Fruit fly (Drosophila melanogaster) whole organism, embryonic: ENCODE measurements around the gene slmo.
A peak's percentile ranks its signal among the peaks of the same experiment; 100 is the strongest.

Experiments
- CG10267 ChIP-seq: fragments of 200-800 bp; sonication (Bioruptor generic); optimal IDR thresholded peaks from 2 replicates; lab custom pipeline; 2018; ENCODE audit warnings: missing biosample characterization, mild to moderate bottlenecking, missing genetic modification characterization, moderate library complexity
- CG10565 ChIP-seq: fragments of 200-800 bp; sonication (Bioruptor generic); optimal IDR thresholded peaks from 3 replicates; lab custom pipeline; 2016; ENCODE audit warnings: missing biosample characterization, mild to moderate bottlenecking, missing genetic modification characterization
- CG13894 ChIP-seq: fragments of 200-800 bp; sonication (Bioruptor generic); optimal IDR thresholded peaks from 3 replicates; lab custom pipeline; 2018; ENCODE audit warnings: missing biosample characterization, mild to moderate bottlenecking, missing genetic modification characterization, moderate library complexity
- CG14710 ChIP-seq: fragments of 200-800 bp; sonication (Bioruptor generic); optimal IDR thresholded peaks from 3 replicates; lab custom pipeline; 2019; ENCODE audit warnings: missing biosample characterization, mild to moderate bottlenecking, missing genetic modification characterization, moderate library complexity
- CG15011 ChIP-seq: fragments of 200-800 bp; sonication (Bioruptor generic); optimal IDR thresholded peaks from 3 replicates; lab custom pipeline; 2018; ENCODE audit warnings: missing biosample characterization, mild to moderate bottlenecking, missing genetic modification characterization
- CG15601 ChIP-seq: fragments of 200-800 bp; sonication (Bioruptor generic); optimal IDR thresholded peaks from 3 replicates; lab custom pipeline; 2019; ENCODE audit warnings: missing biosample characterization, mild to moderate bottlenecking, missing genetic modification characterization, moderate library complexity
- CG1603 ChIP-seq: fragments of 200-800 bp; sonication (Bioruptor generic); optimal IDR thresholded peaks from 2 replicates; lab custom pipeline; 2019; ENCODE audit warnings: missing biosample characterization, mild to moderate bottlenecking, missing genetic modification characterization, moderate library complexity
- CG17829 ChIP-seq: fragments of 200-800 bp; optimal IDR thresholded peaks from 2 replicates; lab custom pipeline; 2019; ENCODE audit warnings: missing biosample characterization, mild to moderate bottlenecking, missing genetic modification characterization, moderate library complexity
- CG2202 ChIP-seq: fragments of 200-800 bp; sonication (Bioruptor generic); optimal IDR thresholded peaks from 2 replicates; lab custom pipeline; 2018; ENCODE audit warnings: missing biosample characterization, mild to moderate bottlenecking, missing genetic modification characterization
- CG34422 ChIP-seq: fragments of 200-800 bp; sonication (Bioruptor generic); IDR thresholded peaks from 3 replicates; pipeline ENCODE4 v1.3.6; 2022; ENCODE audit warnings: missing biosample characterization, missing genetic modification characterization
- CG42726 ChIP-seq: fragments of 200-800 bp; sonication (Bioruptor generic); IDR thresholded peaks from 2 replicates; pipeline ENCODE4 v1.3.6; 2022; ENCODE audit warnings: missing biosample characterization, missing genetic modification characterization; ENCODE audit not compliant: partially characterized antibody
- CG4328 ChIP-seq: fragments of 200-800 bp; sonication (Bioruptor generic); optimal IDR thresholded peaks from 3 replicates; lab custom pipeline; 2017; ENCODE audit warnings: missing biosample characterization, missing genetic modification reagents, missing genetic modification characterization
- CG5953 ChIP-seq: fragments of 200-800 bp; sonication (Bioruptor generic); IDR thresholded peaks from 2 replicates; pipeline ENCODE4 v1.3.6; 2022; ENCODE audit warnings: missing biosample characterization, missing genetic modification characterization
- CG6254 ChIP-seq: fragments of 200-800 bp; sonication (Bioruptor generic); optimal IDR thresholded peaks from 3 replicates; lab custom pipeline; 2017; ENCODE audit warnings: mild to moderate bottlenecking, missing biosample characterization, missing genetic modification reagents, missing genetic modification characterization
- CG6765 ChIP-seq: fragments of 200-800 bp; sonication (Bioruptor generic); optimal IDR thresholded peaks from 3 replicates; lab custom pipeline; 2017; ENCODE audit warnings: missing biosample characterization, mild to moderate bottlenecking, missing genetic modification characterization
- CG8388 ChIP-seq: fragments of 200-800 bp; sonication (Bioruptor generic); optimal IDR thresholded peaks from 2 replicates; lab custom pipeline; 2019; ENCODE audit warnings: missing biosample characterization, mild to moderate bottlenecking, missing genetic modification characterization, moderate library complexity
- E2f1 ChIP-seq: fragments of 200-800 bp; sonication (Bioruptor generic); IDR thresholded peaks from 2 replicates; pipeline ENCODE4 v1.3.6; 2022; ENCODE audit warnings: missing biosample characterization, missing genetic modification characterization
- HLHmδ ChIP-seq: fragments of 200-800 bp; sonication (Bioruptor generic); optimal IDR thresholded peaks from 2 replicates; lab custom pipeline; 2018; ENCODE audit warnings: missing biosample characterization, mild to moderate bottlenecking, missing genetic modification characterization, moderate library complexity
- Hey ChIP-seq: fragments of 200-800 bp; sonication (Bioruptor generic); optimal IDR thresholded peaks from 3 replicates; lab custom pipeline; 2018; ENCODE audit warnings: missing biosample characterization, mild to moderate bottlenecking, missing genetic modification characterization
- HmgZ ChIP-seq: fragments of 200-800 bp; sonication (Bioruptor generic); optimal IDR thresholded peaks from 2 replicates; lab custom pipeline; 2018; ENCODE audit warnings: missing biosample characterization, mild to moderate bottlenecking, missing genetic modification characterization
- Hr39 ChIP-seq: fragments of >200 bp; optimal IDR thresholded peaks from 2 replicates; lab custom pipeline; 2017
- Hr78 ChIP-seq, 2 experiments: fragments of 200-800 bp in 1 of 2; fragments of >200 bp in 1 of 2; sonication (Bioruptor generic) in 1 of 2; optimal IDR thresholded peaks; 2 replicates each; lab custom pipeline; 2017 to 2019; ENCODE audit warnings: missing biosample characterization in 2 of 2, missing genetic modification characterization in 2 of 2, mild to moderate bottlenecking in 1 of 2, moderate library complexity in 1 of 2
- Jarid2 ChIP-seq: fragments of 200-800 bp; sonication (Bioruptor generic); optimal IDR thresholded peaks from 3 replicates; lab custom pipeline; 2017; ENCODE audit warnings: mild to moderate bottlenecking, missing biosample characterization, missing genetic modification reagents, missing genetic modification characterization
- MTF-1 ChIP-seq: fragments of 200-800 bp; sonication (Bioruptor generic); optimal IDR thresholded peaks from 2 replicates; lab custom pipeline; 2018; ENCODE audit warnings: missing biosample characterization, mild to moderate bottlenecking, missing genetic modification characterization, borderline replicate concordance
- Scr ChIP-seq: fragments of 200-800 bp; sonication (Bioruptor generic); IDR thresholded peaks from 2 replicates; pipeline ENCODE4 v1.3.6; 2022; ENCODE audit warnings: missing biosample characterization, missing genetic modification characterization; ENCODE audit not compliant: partially characterized antibody
- Stat92E ChIP-seq, 3 experiments: fragments of >200 bp in 2 of 3; fragments of 200-800 bp in 1 of 3; sonication (Bioruptor generic) in 1 of 3; optimal IDR thresholded peaks; 2 replicates each; lab custom pipeline; 2017 to 2019; ENCODE audit warnings: missing biosample characterization in 3 of 3, missing genetic modification characterization in 3 of 3, mild to moderate bottlenecking in 1 of 3, moderate library complexity in 1 of 3
- bbx ChIP-seq: fragments of 200-800 bp; sonication (Bioruptor generic); IDR thresholded peaks from 2 replicates; pipeline ENCODE4 v1.3.6; 2022; ENCODE audit warnings: missing biosample characterization, missing genetic modification characterization; ENCODE audit not compliant: partially characterized antibody
- bsh ChIP-seq, 2 experiments: fragments of 200-800 bp; sonication (Bioruptor generic); optimal IDR thresholded peaks; 2 replicates each; lab custom pipeline; 2017 to 2018; ENCODE audit warnings: mild to moderate bottlenecking in 2 of 2, missing biosample characterization in 2 of 2, missing genetic modification characterization in 2 of 2, moderate library complexity in 1 of 2
- chn ChIP-seq: fragments of 200-800 bp; sonication (Bioruptor generic); optimal IDR thresholded peaks from 2 replicates; lab custom pipeline; 2016; ENCODE audit warnings: missing biosample characterization, missing genetic modification characterization
- ci ChIP-seq: fragments of 200-800 bp; sonication (Bioruptor generic); IDR thresholded peaks from 3 replicates; pipeline ENCODE4 v1.3.6; 2022; ENCODE audit warnings: missing biosample characterization, missing genetic modification characterization
- crp ChIP-seq, 2 experiments: fragments of 200-800 bp; sonication (Bioruptor generic); optimal IDR thresholded peaks; 2 replicates in 1 of 2; 3 replicates in 1 of 2; lab custom pipeline; 2017; ENCODE audit warnings: missing biosample characterization in 2 of 2, missing genetic modification characterization in 2 of 2, mild to moderate bottlenecking in 1 of 2, moderate library complexity in 1 of 2
- dmrt99B ChIP-seq: fragments of 200-800 bp; sonication (Bioruptor generic); optimal IDR thresholded peaks from 2 replicates; lab custom pipeline; 2018; ENCODE audit warnings: missing biosample characterization, mild to moderate bottlenecking, missing genetic modification characterization, moderate library complexity
- dysf ChIP-seq: fragments of 200-800 bp; sonication (Bioruptor generic); IDR thresholded peaks from 3 replicates; pipeline ENCODE4 v1.3.6; 2022; ENCODE audit warnings: missing biosample characterization, missing genetic modification characterization
- ewg ChIP-seq: fragments of 200-800 bp; sonication (Bioruptor generic); optimal IDR thresholded peaks from 3 replicates; lab custom pipeline; 2017; ENCODE audit warnings: mild to moderate bottlenecking, missing biosample characterization, missing genetic modification reagents, missing genetic modification characterization
- gsb-n ChIP-seq: fragments of 200-800 bp; sonication (Bioruptor generic); optimal IDR thresholded peaks from 3 replicates; lab custom pipeline; 2018; ENCODE audit warnings: missing biosample characterization, mild to moderate bottlenecking, missing genetic modification characterization
- hbn ChIP-seq: fragments of 200-800 bp; sonication (Bioruptor generic); IDR thresholded peaks from 2 replicates; pipeline ENCODE4 v1.3.6; 2022; ENCODE audit warnings: missing biosample characterization, missing genetic modification characterization; ENCODE audit not compliant: partially characterized antibody
- mam ChIP-seq: fragments of 200-800 bp; sonication (Bioruptor generic); optimal IDR thresholded peaks from 3 replicates; lab custom pipeline; 2016; ENCODE audit warnings: missing biosample characterization, missing genetic modification characterization
- nerfin-1 ChIP-seq: fragments of 200-800 bp; sonication (Bioruptor generic); optimal IDR thresholded peaks from 3 replicates; lab custom pipeline; 2019; ENCODE audit warnings: missing biosample characterization, mild to moderate bottlenecking, missing genetic modification characterization, moderate library complexity
- onecut ChIP-seq: fragments of 200-800 bp; sonication (Bioruptor generic); IDR thresholded peaks from 2 replicates; pipeline ENCODE4 v1.3.6; 2022; ENCODE audit warnings: missing biosample characterization, missing genetic modification characterization
- sens ChIP-seq: fragments of 200-800 bp; sonication (Bioruptor generic); peaks from one replicate; lab custom pipeline; 2016; ENCODE audit warnings: missing biosample characterization, missing genetic modification characterization
- sens-2 ChIP-seq: fragments of 200-800 bp; sonication (Bioruptor generic); IDR thresholded peaks from 2 replicates; pipeline ENCODE4 v1.3.6; 2022; ENCODE audit warnings: missing biosample characterization, missing genetic modification characterization
- seq ChIP-seq: fragments of 200-800 bp; sonication (Bioruptor generic); IDR thresholded peaks from 2 replicates; pipeline ENCODE4 v1.3.6; 2022; ENCODE audit warnings: missing biosample characterization, missing genetic modification characterization
- so ChIP-seq: fragments of 200-800 bp; sonication (Bioruptor generic); IDR thresholded peaks from 3 replicates; pipeline ENCODE4 v1.3.6; 2022; ENCODE audit warnings: missing biosample characterization, missing genetic modification characterization
- sr ChIP-seq: fragments of 200-800 bp; sonication (Bioruptor generic); IDR thresholded peaks from 3 replicates; pipeline ENCODE4 v1.3.6; 2022; ENCODE audit warnings: missing biosample characterization, missing genetic modification characterization

slmo gene

DNA sequence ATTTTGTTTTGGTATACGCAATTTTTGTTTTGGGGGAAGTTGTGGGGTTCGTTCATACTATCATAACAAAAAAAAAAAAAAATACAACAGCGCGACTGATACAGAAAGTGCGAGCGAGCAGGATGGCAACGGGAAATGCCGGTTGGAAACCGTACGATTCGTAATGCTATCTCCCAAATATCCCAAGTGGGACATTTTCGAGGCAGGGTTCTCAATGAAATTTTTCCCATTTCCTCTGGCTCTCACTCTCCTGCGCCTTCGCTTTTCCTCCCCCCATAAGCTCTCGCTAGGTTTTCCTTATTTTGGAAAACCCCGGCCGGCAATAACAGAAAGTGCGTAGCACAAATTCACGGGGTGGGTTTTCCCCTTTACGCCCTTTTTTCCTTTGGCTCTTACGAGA lies 43.8 kb upstream of the slmo start (continued):
- TF ChIP-seq onecut (GFP tag; lab: Robert Waterston, UW) (peak; percentile 32; the same call in 1 of the 2 replicates), CG34422 (GFP tag; lab: Robert Waterston, UW) (0 out of 3 replicates have a peak, but pooled peaks have one; percentile 50), crp (GFP tag; optimal IDR thresholded peaks at IDR 0.05; lab: Kevin White, UChicago) (no peak), sr (GFP tag; lab: Robert Waterston, UW) (no peak)
- TF ChIP-seq, all 482 proteins: peak for 38

DNA sequence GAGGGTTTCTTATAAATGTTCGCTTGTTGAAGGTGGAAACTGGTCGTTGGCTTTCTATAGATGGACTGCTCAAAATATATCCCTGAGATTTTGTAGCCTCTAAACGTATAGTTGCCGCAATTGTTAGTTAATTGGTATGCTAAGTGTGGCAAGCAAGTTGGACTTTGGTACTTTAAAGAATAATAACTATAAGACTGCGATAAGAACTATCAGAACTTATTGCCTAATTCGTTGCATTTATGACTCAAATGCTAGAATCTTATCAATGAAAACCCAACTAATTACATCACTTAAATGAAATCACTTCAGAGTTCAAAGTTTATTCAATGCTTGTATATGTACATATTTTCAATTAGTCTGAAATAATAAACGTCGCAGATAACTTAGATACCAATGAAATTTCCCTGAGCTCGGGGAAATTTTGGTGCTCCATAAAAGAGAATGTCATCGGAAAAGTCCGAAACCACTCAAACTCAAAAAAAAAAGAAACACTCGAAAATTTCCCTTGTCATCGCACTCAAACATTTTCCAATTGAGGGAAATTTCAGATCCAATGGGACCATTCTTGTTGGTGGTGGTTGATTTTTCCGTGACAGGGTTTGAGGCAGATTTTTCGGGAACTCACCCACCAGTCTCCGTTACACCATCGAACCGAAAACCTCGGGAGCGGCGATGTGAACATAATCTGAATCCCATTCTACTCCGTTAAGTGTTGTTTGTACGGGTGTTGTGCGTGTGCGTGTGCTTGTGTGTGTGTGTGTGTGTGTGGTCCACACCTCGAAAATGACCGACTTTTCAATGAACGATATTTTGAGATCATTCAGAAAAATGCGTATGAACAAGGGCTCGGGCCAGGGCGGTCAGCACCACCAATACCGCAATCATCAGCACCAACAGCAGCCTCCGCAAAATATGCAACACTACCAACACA lies 42.5 kb upstream of the slmo start, which contains the start of gene CG45075:
Gene CG45075 (plus strand): TSS at position 627 of the 931 bp plus-strand sequence.
- peak; percentile 35 for TF ChIP-seq CG2202 (tag; lab: Kevin White, UChicago)
- TF ChIP-seq CG17829 (tag; lab: Kevin White, UChicago) = peak; percentile 23
- TF ChIP-seq bsh (GFP tag; optimal IDR thresholded peaks at IDR 0.05; lab: Kevin White, UChicago) = peak in 1 of 2 experiments; percentile 23
- peak; percentile 74 for TF ChIP-seq HLHmδ (GFP tag; lab: Kevin White, UChicago)
- peak; percentile 79 for TF ChIP-seq CG13894 (tag; lab: Kevin White, UChicago)
- TF ChIP-seq CG4328 (GFP tag; lab: Kevin White, UChicago) = no peak
- peak; percentile 70; the same call in 2 of the 3 replicates for TF ChIP-seq ci (GFP tag; lab: Robert Waterston, UW)
- no peak for TF ChIP-seq CG10565 (GFP tag; lab: Kevin White, UChicago)
- no peak for TF ChIP-seq CG8388 (GFP tag; lab: Kevin White, UChicago)
- peak; percentile 10 for TF ChIP-seq CG10267 (tag; lab: Kevin White, UChicago)
- TF ChIP-seq CG14710 (tag; lab: Kevin White, UChicago) = peak; percentile 0
- TF ChIP-seq CG15601 = peak; percentile 30
- peak; percentile 49; the same call in 1 of the 2 replicates for TF ChIP-seq sens-2 (GFP tag; lab: Robert Waterston, UW)
- 0 out of 2 replicates have a peak, but pooled peaks have one; percentile 51 for TF ChIP-seq CG42726 (GFP tag; lab: Robert Waterston, UW)
- peak; percentile 27; the same call in 1 of the 2 replicates for TF ChIP-seq bbx (GFP tag; lab: Robert Waterston, UW)
- 0 out of 3 replicates have a peak, but pooled peaks have one; percentile 37 for TF ChIP-seq CG34422 (GFP tag; lab: Robert Waterston, UW)
- peak; percentile 2 for TF ChIP-seq CG1603 (tag; lab: Kevin White, UChicago)
- TF ChIP-seq seq (GFP tag; lab: Robert Waterston, UW) = 0 out of 2 replicates have a peak, but pooled peaks have one; percentile 25
- TF ChIP-seq E2f1 = no peak
- no peak for TF ChIP-seq dysf (GFP tag; lab: Robert Waterston, UW)
- TF ChIP-seq nerfin-1 = peak; percentile 38
- 0 out of 2 replicates have a peak, but pooled peaks have one; percentile 24 for TF ChIP-seq CG5953 (GFP tag; lab: Robert Waterston, UW)
- TF ChIP-seq ewg (GFP tag; lab: Kevin White, UChicago) = peak; percentile 17
- TF ChIP-seq CG15011 (GFP tag; lab: Kevin White, UChicago) = no peak
- peak; percentile 54 for TF ChIP-seq sens (GFP tag; lab: Kevin White, UChicago)
- peak; percentile 37 for TF ChIP-seq chn (GFP tag; lab: Kevin White, UChicago)
- TF ChIP-seq Hr78 (GFP tag; optimal IDR thresholded peaks at IDR 0.05; lab: Kevin White, UChicago) = peak in 1 of 2 experiments; percentile 69
- no peak for TF ChIP-seq so (GFP tag; lab: Robert Waterston, UW)
- no peak for TF ChIP-seq Hr39 (lab: Kevin White, UChicago)
- TF ChIP-seq CG6254 (GFP tag; lab: Kevin White, UChicago) = no peak
- peak; percentile 36 for TF ChIP-seq gsb-n (tag; lab: Kevin White, UChicago)
- peak; percentile 10 for TF ChIP-seq dmrt99B
- TF ChIP-seq Scr (GFP tag; lab: Robert Waterston, UW) = peak; percentile 27; the same call in 1 of the 2 replicates
- peak in 1 of 3 experiments; percentile 27 for TF ChIP-seq Stat92E (GFP tag; optimal IDR thresholded peaks at IDR 0.05; lab: Kevin White, UChicago)
- TF ChIP-seq MTF-1 (GFP tag; lab: Kevin White, UChicago) = no peak
- peak; percentile 10 for TF ChIP-seq HmgZ (tag; lab: Kevin White, UChicago)
- TF ChIP-seq CG6765 (GFP tag; lab: Kevin White, UChicago) = peak; percentile 11
- TF ChIP-seq hbn = no peak
- peak; percentile 79 for TF ChIP-seq Jarid2 (GFP tag; lab: Kevin White, UChicago)
- TF ChIP-seq mam (GFP tag; lab: Kevin White, UChicago) = no peak
- TF ChIP-seq Hey (tag; lab: Kevin White, UChicago) = no peak
